Worm (Caenorhabditis elegans): ENCODE measurements around the gene K11H3.2.

DNA sequence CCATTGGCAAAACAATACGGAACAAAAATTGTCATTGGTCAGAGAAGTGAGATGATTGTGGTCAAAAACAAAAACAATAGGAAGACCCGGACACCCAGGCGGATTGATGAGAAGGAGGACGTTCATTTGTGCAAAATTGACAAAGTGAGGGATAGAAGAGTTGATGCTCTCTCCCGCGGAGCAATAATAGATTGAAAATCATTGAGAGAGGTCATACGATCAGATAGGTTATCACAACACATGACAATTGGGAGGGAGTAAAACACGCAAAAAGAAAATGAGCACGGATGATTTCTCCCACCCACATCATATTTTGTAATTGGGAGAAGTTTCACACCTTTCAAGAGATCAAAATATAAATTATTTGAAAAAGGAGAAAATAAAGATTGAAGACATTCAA is 39.4 kb downstream of the K11H3.2 start:
- no peak for TF ChIP-seq tbx-37 (GFP tag; conservative IDR thresholded peaks at IDR 0.05)
- no peak for TF ChIP-seq ama-1 (optimal IDR thresholded peaks at IDR 0.05)
- no peak for TF ChIP-seq ceh-36 (tag; optimal IDR thresholded peaks at IDR 0.05)
- TF ChIP-seq hmg-4 (GFP tag; optimal IDR thresholded peaks at IDR 0.05), result no peak
- no peak for TF ChIP-seq F13C5.2 (tag; optimal IDR thresholded peaks at IDR 0.05)
- TF ChIP-seq B0310.2 (tag; optimal IDR thresholded peaks at IDR 0.05), result no peak

All from whole organism, early embryonic.